Fruit fly (Drosophila melanogaster): Measurements from ENCODE around the gene Ge-1.

- no peak for TF ChIP-seq insv (optimal IDR thresholded peaks at IDR 0.05)
- no peak for TF ChIP-seq h (optimal IDR thresholded peaks at IDR 0.05)
- TF ChIP-seq ttk (optimal IDR thresholded peaks at IDR 0.05) = no peak
- no peak for TF ChIP-seq psq (optimal IDR thresholded peaks at IDR 0.05)
- TF ChIP-seq Myc (optimal IDR thresholded peaks at IDR 0.05) = no peak
- no peak for TF ChIP-seq Sin3A (optimal IDR thresholded peaks at IDR 0.05)
Measured at dm6 chr2L:11052493-11052788, 48.2 kb downstream of the Ge-1 start.
